Worm (Caenorhabditis elegans) whole organism, mixed stage, embryonic: ENCODE data around the gene Y69H2.3.

Source experiments
- M03D4.4 ChIP-seq: sonication (generic microtip); optimal IDR thresholded peaks from 2 replicates; lab custom pipeline; 2017; ENCODE audit warnings: mild to moderate bottlenecking, missing genetic modification characterization, missing compliant biosample characterization
- bed-3 ChIP-seq: fragments of 200-800 bp; sonication (Bioruptor generic); optimal IDR thresholded peaks from 3 replicates; lab custom pipeline; 2018; ENCODE audit warnings: mild to moderate bottlenecking, missing genetic modification characterization, moderate library complexity, missing compliant biosample characterization
- blmp-1 ChIP-seq: fragments of 150-350 bp; optimal IDR thresholded peaks from 2 replicates; lab custom pipeline; 2014; ENCODE audit warnings: missing biosample characterization, missing genetic modification characterization
- ceh-39 ChIP-seq: fragments of 150-350 bp; optimal IDR thresholded peaks from 2 replicates; lab custom pipeline; 2014; ENCODE audit warnings: missing biosample characterization, missing genetic modification characterization
- ceh-83 ChIP-seq: fragments of 200-800 bp; sonication (Bioruptor generic); optimal IDR thresholded peaks from 2 replicates; lab custom pipeline; 2018; ENCODE audit warnings: mild to moderate bottlenecking, missing genetic modification characterization, missing compliant biosample characterization
- ces-1 ChIP-seq: fragments of 150-350 bp; optimal IDR thresholded peaks from 2 replicates; lab custom pipeline; 2014; ENCODE audit warnings: missing biosample characterization, missing genetic modification reagents, missing genetic modification characterization
- cnd-1 ChIP-seq: fragments of 200-800 bp; sonication (Bioruptor generic); optimal IDR thresholded peaks from 2 replicates; lab custom pipeline; 2018; ENCODE audit warnings: mild to moderate bottlenecking, missing genetic modification characterization, missing compliant biosample characterization
- drap-1 ChIP-seq: fragments of 200-800 bp; sonication (Bioruptor generic); optimal IDR thresholded peaks from 3 replicates; lab custom pipeline; 2018; ENCODE audit warnings: mild to moderate bottlenecking, missing genetic modification characterization, missing compliant biosample characterization
- elt-1 ChIP-seq: sonication (generic microtip); optimal IDR thresholded peaks from 2 replicates; lab custom pipeline; 2017; ENCODE audit warnings: missing genetic modification characterization, mild to moderate bottlenecking, missing compliant biosample characterization, antibody characterized with exemption, moderate library complexity, borderline replicate concordance; ENCODE audit not compliant: insufficient read depth
- elt-3 ChIP-seq: fragments of 150-350 bp; optimal IDR thresholded peaks from 2 replicates; lab custom pipeline; 2014; ENCODE audit warnings: missing biosample characterization, missing genetic modification characterization
- flh-1 ChIP-seq: fragments of 200-800 bp; sonication (Bioruptor generic); optimal IDR thresholded peaks from 2 replicates; lab custom pipeline; 2018; ENCODE audit warnings: mild to moderate bottlenecking, missing genetic modification characterization, moderate library complexity, missing compliant biosample characterization
- lin-32 ChIP-seq: fragments of 200-800 bp; sonication (Bioruptor generic); optimal IDR thresholded peaks from 2 replicates; lab custom pipeline; 2018; ENCODE audit warnings: mild to moderate bottlenecking, missing genetic modification characterization, missing compliant biosample characterization
- lsy-2 ChIP-seq: fragments of 150-350 bp; optimal IDR thresholded peaks from 2 replicates; lab custom pipeline; 2014; ENCODE audit warnings: missing biosample characterization, missing genetic modification characterization
- mab-5 ChIP-seq: fragments of 150-350 bp; optimal IDR thresholded peaks from 2 replicates; lab custom pipeline; 2014; ENCODE audit warnings: missing biosample characterization, missing genetic modification characterization
- mep-1 ChIP-seq: fragments of 150-350 bp; optimal IDR thresholded peaks from 2 replicates; lab custom pipeline; 2017; ENCODE audit warnings: missing biosample characterization, missing genetic modification reagents, missing genetic modification characterization, inconsistent platforms
- mls-2 ChIP-seq: sonication (generic microtip); optimal IDR thresholded peaks from 2 replicates; lab custom pipeline; 2016; ENCODE audit warnings: mild to moderate bottlenecking, missing genetic modification characterization, moderate library complexity, missing compliant biosample characterization
- nhr-12 ChIP-seq: fragments of 150-350 bp; optimal IDR thresholded peaks from 2 replicates; lab custom pipeline; 2014; ENCODE audit warnings: missing biosample characterization, missing genetic modification characterization
- nhr-2 ChIP-seq: fragments of 150-350 bp; optimal IDR thresholded peaks from 2 replicates; lab custom pipeline; 2014; ENCODE audit warnings: missing biosample characterization, missing genetic modification characterization
- nhr-28 ChIP-seq: fragments of 150-350 bp; optimal IDR thresholded peaks from 2 replicates; lab custom pipeline; 2014; ENCODE audit warnings: missing biosample characterization, missing genetic modification characterization
- nhr-76 ChIP-seq: sonication (generic microtip); optimal IDR thresholded peaks from 2 replicates; lab custom pipeline; 2017; ENCODE audit warnings: missing biosample characterization, missing genetic modification characterization
- pha-4 ChIP-seq: fragments of 150-350 bp; optimal IDR thresholded peaks from 2 replicates; lab custom pipeline; 2018; ENCODE audit warnings: missing biosample characterization, missing genetic modification reagents, missing genetic modification characterization
- snpc-4 ChIP-seq: fragments of 150-350 bp; optimal IDR thresholded peaks from 2 replicates; lab custom pipeline; 2014; ENCODE audit warnings: missing biosample characterization, missing genetic modification characterization
- sptf-1 ChIP-seq: sonication (generic microtip); optimal IDR thresholded peaks from 2 replicates; lab custom pipeline; 2017; ENCODE audit warnings: mild to moderate bottlenecking, missing genetic modification characterization, moderate library complexity, missing compliant biosample characterization
- tbx-8 ChIP-seq: fragments of 200-800 bp; sonication (Bioruptor generic); optimal IDR thresholded peaks from 2 replicates; lab custom pipeline; 2018; ENCODE audit warnings: mild to moderate bottlenecking, missing genetic modification characterization, moderate library complexity, missing compliant biosample characterization
- unc-120 ChIP-seq: sonication (generic microtip); optimal IDR thresholded peaks from 2 replicates; lab custom pipeline; 2017; ENCODE audit warnings: missing genetic modification characterization, missing compliant biosample characterization; ENCODE audit not compliant: poor library complexity, severe bottlenecking
- unc-39 ChIP-seq: fragments of 150-350 bp; optimal IDR thresholded peaks from 2 replicates; lab custom pipeline; 2014; ENCODE audit warnings: missing biosample characterization, missing genetic modification characterization
- unc-62 ChIP-seq: fragments of 150-350 bp; optimal IDR thresholded peaks from 2 replicates; lab custom pipeline; 2014; ENCODE audit warnings: missing biosample characterization, missing genetic modification reagents, missing genetic modification characterization
- ztf-11 ChIP-seq: fragments of 150-350 bp; optimal IDR thresholded peaks from 2 replicates; lab custom pipeline; 2014; ENCODE audit warnings: missing biosample characterization, missing genetic modification characterization

Y69H2.3 gene

ce11 chrV:18664026-18664425 lies at the start of gene Y69H2.3:
Gene Y69H2.3 (minus strand): TSS chrV:18664126.
- TF ChIP-seq bed-3 (GFP tag; lab: Kevin White, UChicago) (no peak), flh-1 (GFP tag; lab: Kevin White, UChicago) (no peak), mab-5 (tag; lab: Kevin White, UChicago) (no peak), nhr-12 (no peak), elt-1 (tag; lab: Kevin White, UChicago) (no peak), unc-39 (no peak), mls-2 (tag; lab: Kevin White, UChicago) (no peak), ztf-11 (tag; lab: Kevin White, UChicago) (no peak), pha-4 (tag; lab: Kevin White, UChicago) (no peak), lin-32 (GFP tag; lab: Kevin White, UChicago) (no peak), nhr-76 (tag; lab: Kevin White, UChicago) (no peak), tbx-8 (no peak), drap-1 (GFP tag; lab: Kevin White, UChicago) (no peak), ceh-83 (GFP tag; lab: Kevin White, UChicago) (no peak), ceh-39 (tag; lab: Kevin White, UChicago) (no peak), mep-1 (tag; lab: Kevin White, UChicago) (no peak), cnd-1 (tag; lab: Kevin White, UChicago) (no peak)

DNA sequence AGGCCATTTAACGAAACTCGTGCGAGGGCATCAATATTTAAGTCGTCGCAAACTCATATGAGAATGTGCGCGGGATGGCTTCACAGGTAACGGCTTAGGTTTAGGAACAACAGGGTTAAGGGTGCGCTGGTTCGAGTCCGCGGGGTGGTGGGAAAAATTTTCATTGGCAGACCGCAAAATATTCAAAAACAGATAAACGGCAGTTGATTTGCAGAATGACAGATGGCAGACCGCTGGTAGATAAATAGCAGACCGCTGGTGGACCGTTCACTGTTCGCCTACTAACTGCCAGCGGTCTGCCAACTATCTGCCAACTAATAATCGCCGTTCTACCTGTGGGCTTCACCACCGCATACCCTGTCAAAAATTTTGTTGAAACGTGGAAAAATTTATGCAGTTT lies 48.2 kb upstream of the Y69H2.3 start:
- TF ChIP-seq tbx-8, result no peak
- TF ChIP-seq lin-32 (GFP tag; lab: Kevin White, UChicago), result no peak
- peak; percentile 46 for TF ChIP-seq unc-39
- peak; percentile 34 for TF ChIP-seq ceh-83 (GFP tag; lab: Kevin White, UChicago)
- TF ChIP-seq sptf-1 (tag; lab: Kevin White, UChicago), result no peak
- no peak for TF ChIP-seq M03D4.4 (tag; lab: Kevin White, UChicago)
- TF ChIP-seq cnd-1 (tag; lab: Kevin White, UChicago), result peak; percentile 36
- no peak for TF ChIP-seq mab-5 (tag; lab: Kevin White, UChicago)
- no peak for TF ChIP-seq elt-1 (tag; lab: Kevin White, UChicago)
- no peak for TF ChIP-seq mep-1 (tag; lab: Kevin White, UChicago)
- TF ChIP-seq unc-120 (tag; lab: Kevin White, UChicago), result no peak

DNA sequence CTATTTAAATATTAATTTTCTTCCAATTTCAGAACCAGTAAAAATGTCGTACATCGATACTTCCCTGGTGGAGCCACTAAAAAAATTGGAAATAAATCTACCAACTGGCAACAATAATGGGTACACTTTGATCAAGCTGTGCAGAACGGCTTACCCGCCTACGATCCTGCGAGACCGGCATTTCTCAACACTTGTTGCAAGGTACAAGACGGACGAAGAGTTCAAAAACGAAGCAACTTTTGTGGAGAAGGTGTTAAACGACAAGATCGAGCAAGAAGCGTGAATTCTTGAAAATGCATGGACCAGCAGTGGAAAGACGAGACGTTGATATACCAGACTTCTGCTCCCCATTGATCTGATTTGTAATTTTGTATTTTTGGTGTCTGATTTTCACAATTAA lies 47.4 kb upstream of the Y69H2.3 start:
- TF ChIP-seq blmp-1 (tag; lab: Kevin White, UChicago) (no peak), snpc-4 (tag; lab: Kevin White, UChicago) (no peak), unc-120 (tag; lab: Kevin White, UChicago) (no peak), ceh-83 (GFP tag; lab: Kevin White, UChicago) (no peak), elt-1 (tag; lab: Kevin White, UChicago) (no peak), nhr-28 (no peak)
- TF ChIP-seq, all 35 proteins: peak for 0

DNA sequence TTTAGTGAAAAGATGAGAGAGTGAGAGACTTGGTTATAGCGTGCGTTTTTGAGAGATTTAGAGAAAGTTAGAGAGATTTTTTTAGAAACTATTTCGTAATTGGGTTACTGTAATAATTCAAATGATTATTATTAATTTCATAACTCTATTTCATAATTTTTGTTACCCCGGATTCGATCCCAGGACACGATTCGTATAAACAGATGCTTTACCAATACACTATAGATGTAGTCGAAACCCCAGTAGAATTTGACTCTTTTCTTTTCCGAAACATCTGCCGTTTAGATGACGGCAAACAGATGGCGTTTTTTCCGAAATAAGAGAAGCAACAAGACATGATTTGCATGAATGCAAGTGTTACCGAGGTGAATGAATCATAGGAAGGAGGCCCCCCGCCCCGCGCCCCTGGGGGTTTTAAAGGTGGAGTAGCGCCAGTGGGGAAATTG lies 46.1 kb upstream of the Y69H2.3 start:
- TF ChIP-seq mls-2 (tag; lab: Kevin White, UChicago) (no peak), lin-32 (GFP tag; lab: Kevin White, UChicago) (peak; percentile 88), ceh-39 (tag; lab: Kevin White, UChicago) (no peak), unc-39 (peak; percentile 84), drap-1 (GFP tag; lab: Kevin White, UChicago) (no peak), lsy-2 (tag; lab: Kevin White, UChicago) (peak; percentile 86), ces-1 (GFP tag; lab: Kevin White, UChicago) (peak; percentile 50), cnd-1 (tag; lab: Kevin White, UChicago) (peak; percentile 69)

ce11 chrV:18709203-18709860 lies 45.4 kb upstream of the Y69H2.3 start, which contains the start of gene Y17D7C.6:
Gene Y17D7C.6 (plus strand): TSS chrV:18709810.
- TF ChIP-seq blmp-1 (tag; lab: Kevin White, UChicago) (no peak), ztf-11 (tag; lab: Kevin White, UChicago) (no peak), elt-3 (tag; lab: Kevin White, UChicago) (no peak), unc-62 (GFP tag; lab: Kevin White, UChicago) (no peak), bed-3 (GFP tag; lab: Kevin White, UChicago) (no peak), nhr-2 (no peak), mab-5 (tag; lab: Kevin White, UChicago) (no peak)
- TF ChIP-seq, all 35 proteins: peak for 0
